Worm (Caenorhabditis elegans): Measurements from ENCODE around the gene R102.8.

R102.8 gene

ce11 chrIV:10737011-10737553 lies 47.0 kb upstream of the R102.8 start, which contains the start of gene grl-21 (continued):
- TF ChIP-seq C17E4.6 (GFP tag; IDR thresholded peaks at IDR 0.05): 0 out of 2 replicates have a peak, but pooled peaks have one; percentile 28
- peak; percentile 17 for TF ChIP-seq xnd-1 (tag; optimal IDR thresholded peaks at IDR 0.05)
- TF ChIP-seq ceh-58 (GFP tag; IDR thresholded peaks at IDR 0.05): no peak
- TF ChIP-seq madf-6 (GFP tag; IDR thresholded peaks at IDR 0.05): peak; percentile 69
- TF ChIP-seq lin-54 (GFP tag; optimal IDR thresholded peaks at IDR 0.05): peak; percentile 21
- peak; percentile 39 for TF ChIP-seq T26A5.8 (tag; optimal IDR thresholded peaks at IDR 0.05)
- 0 out of 2 replicates have a peak, but pooled peaks have one; percentile 21 for TF ChIP-seq pbrm-1 (GFP tag; IDR thresholded peaks at IDR 0.05)
- TF ChIP-seq hsf-1 (GFP tag; IDR thresholded peaks at IDR 0.05): peak; percentile 32; the same call in 1 of the 2 replicates
- TF ChIP-seq Y53G8AR.9 (GFP tag; conservative IDR thresholded peaks at IDR 0.05): 0 out of 2 replicates have a peak, but pooled peaks have one; percentile 43
- peak; percentile 50; the same call in 1 of the 2 replicates for TF ChIP-seq lin-26 (GFP tag; IDR thresholded peaks at IDR 0.05)
- TF ChIP-seq dpff-1 (tag; optimal IDR thresholded peaks at IDR 0.05): no peak
- TF ChIP-seq snpc-1.1 (tag; optimal IDR thresholded peaks at IDR 0.05; ENCODE audit: insufficient read depth): no peak
- 0 out of 2 replicates have a peak, but pooled peaks have one; percentile 16 for TF ChIP-seq attf-3 (GFP tag; conservative IDR thresholded peaks at IDR 0.05)
- TF ChIP-seq F10E7.11 (tag; optimal IDR thresholded peaks at IDR 0.05): peak; percentile 12
- peak; percentile 8 for TF ChIP-seq mel-28 (tag; optimal IDR thresholded peaks at IDR 0.05; ENCODE audit: borderline replicate concordance)
- TF ChIP-seq hmg-1.2 (GFP tag; IDR thresholded peaks at IDR 0.05): 0 out of 2 replicates have a peak, but pooled peaks have one; percentile 11

ce11 chrIV:10734527-10735436 lies 44.7 kb upstream of the R102.8 start, which contains the start of the genes orc-5 and cyb-1:
TSS of gene orc-5 (minus strand) at chrIV:10734588.
TSS of gene cyb-1 (plus strand) at chrIV:10735216.
- no peak for TF ChIP-seq rpc-1 (optimal IDR thresholded peaks at IDR 0.05)
- no peak for TF ChIP-seq rpc-1 (tag; optimal IDR thresholded peaks at IDR 0.05)
- no peak for TF ChIP-seq ztf-18 (tag; optimal IDR thresholded peaks at IDR 0.05)
- no peak for TF ChIP-seq ekl-4 (GFP tag; IDR thresholded peaks at IDR 0.05)
- no peak for TF ChIP-seq B0019.2 (GFP tag; conservative IDR thresholded peaks at IDR 0.05)
- no peak for TF ChIP-seq ztf-3 (GFP tag; optimal IDR thresholded peaks at IDR 0.05)
- TF ChIP-seq madf-8 (GFP tag; conservative IDR thresholded peaks at IDR 0.05): peak; percentile 72
- peak; percentile 37 for TF ChIP-seq lsl-1 (GFP tag; optimal IDR thresholded peaks at IDR 0.05)
- TF ChIP-seq dox-1 (GFP tag; IDR thresholded peaks at IDR 0.05): peak; percentile 18; the same call in 1 of the 2 replicates
- no peak for TF ChIP-seq snpc-1.3 (tag; optimal IDR thresholded peaks at IDR 0.05; ENCODE audit: insufficient read depth)
- no peak for TF ChIP-seq sea-2 (GFP tag; IDR thresholded peaks at IDR 0.05)
- TF ChIP-seq hmg-1.2 (GFP tag; IDR thresholded peaks at IDR 0.05): peak; percentile 31; the same call in 1 of the 2 replicates
- peak; percentile 59 for TF ChIP-seq F33H1.4 (GFP tag; IDR thresholded peaks at IDR 0.05)
- no peak for TF ChIP-seq Y56A3A.18 (GFP tag; IDR thresholded peaks at IDR 0.05)
- no peak for TF ChIP-seq bed-1 (GFP tag; IDR thresholded peaks at IDR 0.05)
- peak; percentile 89 for TF ChIP-seq lin-54 (GFP tag; optimal IDR thresholded peaks at IDR 0.05)
- no peak for TF ChIP-seq ccch-3 (GFP tag; optimal IDR thresholded peaks at IDR 0.05)
- no peak for TF ChIP-seq Y67H2A.10 (GFP tag; conservative IDR thresholded peaks at IDR 0.05)
- no peak for TF ChIP-seq aptf-2 (GFP tag; conservative IDR thresholded peaks at IDR 0.05)
- no peak for TF ChIP-seq nfya-1 (tag; optimal IDR thresholded peaks at IDR 0.05; ENCODE audit: borderline replicate concordance, insufficient read depth)
- TF ChIP-seq madf-6 (GFP tag; IDR thresholded peaks at IDR 0.05): peak; percentile 88
- no peak for TF ChIP-seq let-607 (tag; optimal IDR thresholded peaks at IDR 0.05)
- TF ChIP-seq sptf-2 (GFP tag; optimal IDR thresholded peaks at IDR 0.05): no peak
- no peak for TF ChIP-seq snpc-3.4 (tag; optimal IDR thresholded peaks at IDR 0.05)
- no peak for TF ChIP-seq mel-28 (tag; optimal IDR thresholded peaks at IDR 0.05; ENCODE audit: borderline replicate concordance)
- no peak for TF ChIP-seq Y95B8A.8 (GFP tag; IDR thresholded peaks at IDR 0.05)
- TF ChIP-seq lin-35 (GFP tag; optimal IDR thresholded peaks at IDR 0.05): peak in 2 of 3 experiments; percentile 22 to 88
- no peak for TF ChIP-seq ztf-28 (GFP tag; IDR thresholded peaks at IDR 0.05)
- no peak for TF ChIP-seq cebp-2 (GFP tag; IDR thresholded peaks at IDR 0.05)
- peak; percentile 94 for TF ChIP-seq efl-1 (GFP tag; optimal IDR thresholded peaks at IDR 0.05)
- no peak for TF ChIP-seq die-1 (tag; optimal IDR thresholded peaks at IDR 0.05)
- no peak for TF ChIP-seq snpc-1.1 (tag; optimal IDR thresholded peaks at IDR 0.05; ENCODE audit: insufficient read depth)

Data from whole organism, young adult.